Worm (Caenorhabditis elegans) whole organism, early embryonic: ENCODE data around the gene nrps-1.

Experiments used
- B0310.2 ChIP-seq: sonication (generic microtip); optimal IDR thresholded peaks from 2 replicates; lab custom pipeline; 2016; ENCODE audit warnings: mild to moderate bottlenecking, missing genetic modification characterization, missing compliant biosample characterization
- F13C5.2 ChIP-seq: sonication (generic microtip); optimal IDR thresholded peaks from 2 replicates; lab custom pipeline; 2017; ENCODE audit warnings: mild to moderate bottlenecking, missing genetic modification characterization, inconsistent platforms, missing compliant biosample characterization
- aly-1 ChIP-seq: sonication (generic microtip); optimal IDR thresholded peaks from 2 replicates; lab custom pipeline; 2016; ENCODE audit warnings: missing genetic modification characterization, missing compliant biosample characterization
- ama-1 ChIP-seq: fragments of 150-350 bp; optimal IDR thresholded peaks from 2 replicates; lab custom pipeline; 2014
- ceh-13 ChIP-seq: fragments of 200-800 bp; sonication (Bioruptor generic); optimal IDR thresholded peaks from 2 replicates; lab custom pipeline; 2018; ENCODE audit warnings: mild to moderate bottlenecking, missing genetic modification characterization, missing compliant biosample characterization
- ceh-36 ChIP-seq: sonication (generic microtip); optimal IDR thresholded peaks from 2 replicates; lab custom pipeline; 2016; ENCODE audit warnings: missing genetic modification characterization, inconsistent platforms, missing compliant biosample characterization
- ets-7 ChIP-seq: sonication (generic microtip); optimal IDR thresholded peaks from 2 replicates; lab custom pipeline; 2016; ENCODE audit warnings: missing genotype, missing genetic modification characterization, missing compliant biosample characterization
- flt-1 ChIP-seq: fragments of 200-800 bp; sonication (Bioruptor generic); IDR thresholded peaks from 2 replicates; pipeline ENCODE4 v1.3.6; 2022; ENCODE audit warnings: missing genetic modification characterization, missing compliant biosample characterization
- hmbx-1 ChIP-seq: sonication (generic microtip); optimal IDR thresholded peaks from 2 replicates; lab custom pipeline; 2016; ENCODE audit warnings: mild to moderate bottlenecking, missing genetic modification characterization, missing compliant biosample characterization
- hmg-4 ChIP-seq: fragments of 200-800 bp; sonication (Bioruptor generic); optimal IDR thresholded peaks from 2 replicates; lab custom pipeline; 2018; ENCODE audit warnings: mild to moderate bottlenecking, missing genetic modification characterization, missing compliant biosample characterization
- hnd-1 ChIP-seq: sonication (generic microtip); optimal IDR thresholded peaks from 2 replicates; lab custom pipeline; 2016; ENCODE audit warnings: missing genetic modification characterization, missing compliant biosample characterization
- pes-1 ChIP-seq: fragments of 200-800 bp; sonication (Bioruptor generic); IDR thresholded peaks from 2 replicates; pipeline ENCODE4 v1.3.6; 2022; ENCODE audit warnings: missing genetic modification reagents, missing genetic modification characterization, missing compliant biosample characterization
- scrt-1 ChIP-seq: fragments of 200-800 bp; sonication (Bioruptor generic); IDR thresholded peaks from 2 replicates; pipeline ENCODE4 v1.3.6; 2022; ENCODE audit warnings: missing genetic modification characterization, missing compliant biosample characterization
- sea-1 ChIP-seq: fragments of 200-800 bp; sonication (Bioruptor generic); conservative IDR thresholded peaks from 2 replicates; pipeline ENCODE4 v1.3.6; 2022; ENCODE audit warnings: missing genetic modification characterization, missing compliant biosample characterization
- tbx-11 ChIP-seq: fragments of 200-800 bp; sonication (Bioruptor generic); IDR thresholded peaks from 2 replicates; pipeline ENCODE4 v1.3.6; 2022; ENCODE audit warnings: missing genetic modification characterization, missing compliant biosample characterization
- tbx-37 ChIP-seq: fragments of 200-800 bp; sonication (Bioruptor generic); conservative IDR thresholded peaks from 2 replicates; pipeline ENCODE4 v1.3.6; 2022; ENCODE audit warnings: missing genetic modification reagents, missing genetic modification characterization, missing compliant biosample characterization
- tra-4 ChIP-seq: sonication (generic microtip); optimal IDR thresholded peaks from 2 replicates; lab custom pipeline; 2017; ENCODE audit warnings: missing genetic modification characterization, missing compliant biosample characterization

Gene nrps-1

DNA sequence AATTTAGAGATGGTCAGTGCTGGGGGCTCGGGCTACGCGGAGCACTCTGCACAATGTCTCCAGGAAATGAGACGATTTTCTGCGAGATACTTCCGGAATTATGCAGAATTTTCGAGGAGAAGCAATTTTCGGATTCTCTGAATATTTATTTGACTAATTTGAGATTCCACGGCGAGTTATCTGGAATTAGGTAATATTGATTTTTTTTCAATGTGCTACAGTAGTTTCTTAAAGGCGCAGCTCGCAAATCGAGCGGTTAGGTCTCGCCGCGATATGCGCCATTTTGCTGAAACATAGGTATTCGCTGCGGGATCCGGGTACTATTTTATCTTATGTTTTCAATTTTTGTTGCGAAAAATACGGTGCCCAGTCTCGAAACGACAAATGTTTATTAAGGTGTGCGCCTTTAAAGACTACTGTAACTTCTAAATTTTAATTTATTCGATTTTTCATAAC lies at the start of gene nrps-1:
Gene nrps-1 (plus strand): TSS at position 51 of the 456 bp plus-strand sequence.
- TF ChIP-seq tra-4 (tag; lab: Kevin White, UChicago) (no peak), scrt-1 (no peak), B0310.2 (tag; lab: Kevin White, UChicago) (no peak), flt-1 (GFP tag; lab: Robert Waterston, UW) (no peak), hmbx-1 (no peak), ceh-36 (no peak), aly-1 (tag; lab: Kevin White, UChicago) (no peak), pes-1 (GFP tag; lab: Robert Waterston, UW) (no peak), ceh-13 (no peak), sea-1 (GFP tag; lab: Robert Waterston, UW) (no peak), hnd-1 (no peak), ets-7 (tag; lab: Kevin White, UChicago) (no peak), hmg-4 (GFP tag; lab: Kevin White, UChicago) (no peak), ama-1 (lab: Kevin White, UChicago) (no peak), tbx-11 (GFP tag; lab: Robert Waterston, UW) (no peak), tbx-37 (no peak), F13C5.2 (tag; lab: Kevin White, UChicago) (no peak)

DNA sequence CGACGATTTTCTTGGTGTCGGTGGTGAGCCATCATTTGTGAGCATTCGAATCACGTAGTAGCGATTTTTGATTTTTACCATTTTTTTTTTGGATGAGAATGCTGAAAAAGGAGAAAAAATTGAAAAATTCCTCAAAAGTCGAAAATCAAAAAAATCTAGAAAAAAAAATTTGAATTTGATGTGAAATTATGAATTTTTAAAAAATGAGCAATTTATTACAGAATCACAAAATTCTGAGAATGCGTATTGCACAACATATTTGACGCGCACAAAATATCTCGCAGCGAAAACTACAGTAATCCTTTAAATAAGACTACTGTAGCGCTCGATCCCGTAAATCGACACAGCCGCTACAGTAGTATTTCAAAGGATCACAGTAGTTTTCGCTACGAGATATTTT lies 47.2 kb upstream of the nrps-1 start, which contains the start of gene popl-5:
Gene popl-5 (minus strand): TSS at position 101 of the 400 bp plus-strand sequence.
- TF ChIP-seq tbx-11 (GFP tag; lab: Robert Waterston, UW) (no peak), pes-1 (GFP tag; lab: Robert Waterston, UW) (no peak), aly-1 (tag; lab: Kevin White, UChicago) (no peak), ceh-13 (no peak), scrt-1 (no peak), tra-4 (tag; lab: Kevin White, UChicago) (no peak), hmbx-1 (no peak)

DNA sequence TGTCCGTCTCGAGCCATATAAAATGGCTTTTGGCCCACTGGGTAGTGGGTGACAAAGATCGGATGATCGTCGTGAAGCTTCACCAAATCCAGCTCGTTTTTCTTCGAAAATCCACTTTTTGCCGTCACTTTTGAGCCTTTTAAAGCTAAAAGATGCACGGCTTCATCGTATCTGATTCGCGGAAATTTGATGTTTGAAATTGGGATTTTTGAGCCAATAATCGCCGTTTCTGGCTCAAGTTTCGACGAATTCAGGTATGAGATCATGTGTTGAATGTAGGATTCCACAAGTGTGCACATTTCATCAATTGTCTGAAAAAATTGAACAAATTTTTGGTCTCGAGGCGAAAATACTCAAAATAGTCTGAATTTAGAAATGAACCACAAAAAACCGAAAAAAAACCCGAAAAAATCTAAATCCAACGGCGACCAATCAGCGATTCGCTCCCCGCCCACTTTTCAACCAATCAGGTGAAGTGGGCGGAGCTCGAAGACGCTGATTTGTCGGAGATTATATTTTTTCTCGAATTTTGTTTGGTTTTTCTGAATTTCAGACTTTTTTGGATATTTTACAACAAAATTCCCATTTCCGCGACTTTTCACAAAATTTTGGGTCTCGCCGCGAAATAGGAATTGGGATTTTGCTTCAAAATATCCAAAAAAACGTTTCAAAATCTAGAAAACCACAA lies 45.7 kb upstream of the nrps-1 start:
- TF ChIP-seq hnd-1 (no peak), ceh-13 (no peak), tbx-11 (GFP tag; lab: Robert Waterston, UW) (no peak), F13C5.2 (tag; lab: Kevin White, UChicago) (no peak), tbx-37 (no peak), hmbx-1 (no peak)

DNA sequence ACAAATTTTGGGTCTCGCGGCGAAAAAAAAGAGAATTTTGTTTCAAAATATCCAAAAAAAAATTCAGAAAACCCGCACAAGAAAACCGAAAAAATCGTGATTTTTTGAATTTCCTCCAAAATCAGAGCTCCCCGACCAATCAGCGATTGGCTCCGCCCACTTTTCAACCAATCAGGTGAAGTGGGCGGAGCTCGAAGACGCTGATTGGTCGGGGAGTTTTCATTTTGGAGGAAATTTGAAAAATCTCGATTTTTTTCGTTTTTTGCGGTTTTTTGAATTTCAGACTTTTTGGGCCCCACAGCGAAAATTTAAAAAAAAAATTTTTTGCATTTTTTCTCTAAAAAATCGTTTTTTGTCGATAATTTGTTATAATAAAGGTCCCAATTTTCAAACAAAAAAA lies 44.9 kb upstream of the nrps-1 start:
- TF ChIP-seq tbx-37, result no peak
- no peak for TF ChIP-seq pes-1 (GFP tag; lab: Robert Waterston, UW)
- TF ChIP-seq ceh-13, result no peak
- no peak for TF ChIP-seq ceh-36
- TF ChIP-seq sea-1 (GFP tag; lab: Robert Waterston, UW), result no peak

DNA sequence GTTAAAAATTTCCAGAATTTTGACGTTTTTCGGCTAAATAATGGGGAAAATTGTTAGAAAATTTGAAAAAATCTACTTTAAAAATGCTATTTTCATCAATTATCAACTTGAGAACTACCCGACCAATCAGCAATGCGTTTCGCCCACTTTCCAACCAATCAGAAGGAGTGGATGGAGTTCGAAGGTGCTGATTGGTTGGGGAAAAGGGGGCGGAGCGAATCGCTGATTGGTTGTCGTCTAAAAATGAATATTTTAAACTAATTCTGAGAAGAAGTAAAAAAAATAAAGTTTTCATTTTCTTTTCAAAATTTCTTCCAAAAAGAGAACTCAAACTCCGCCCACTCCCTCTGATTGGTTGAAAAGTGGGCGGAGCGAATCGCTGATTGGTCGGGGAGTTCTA lies 44.3 kb upstream of the nrps-1 start:
- TF ChIP-seq tra-4 (tag; lab: Kevin White, UChicago) (no peak), ceh-13 (no peak), flt-1 (GFP tag; lab: Robert Waterston, UW) (no peak), hmbx-1 (no peak)

DNA sequence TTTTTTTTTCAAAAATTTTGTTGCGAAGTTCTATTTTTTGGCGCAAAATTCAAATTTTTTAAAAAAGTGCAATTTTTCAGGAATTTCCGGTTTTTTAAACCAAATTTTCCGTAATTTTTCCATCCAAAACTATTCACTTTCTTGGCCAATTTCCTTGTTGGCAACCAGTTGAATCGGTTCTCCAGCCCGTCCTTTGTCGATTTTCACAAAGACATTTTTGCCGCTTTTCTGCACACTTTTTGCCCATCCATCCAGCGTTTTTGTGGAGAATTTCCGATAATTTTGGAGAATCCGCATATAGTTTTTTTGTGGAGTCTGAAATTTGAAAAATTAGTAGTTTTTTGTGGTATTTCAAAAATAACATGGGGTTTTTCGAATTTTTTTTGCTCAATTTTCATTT lies 42.0 kb upstream of the nrps-1 start:
- TF ChIP-seq ama-1 (lab: Kevin White, UChicago), result no peak
- TF ChIP-seq hmbx-1, result no peak
- TF ChIP-seq tra-4 (tag; lab: Kevin White, UChicago), result no peak
- TF ChIP-seq pes-1 (GFP tag; lab: Robert Waterston, UW), result no peak
- no peak for TF ChIP-seq aly-1 (tag; lab: Kevin White, UChicago)
- no peak for TF ChIP-seq hnd-1
- TF ChIP-seq ceh-13, result no peak
- TF ChIP-seq ceh-36, result no peak
- TF ChIP-seq B0310.2 (tag; lab: Kevin White, UChicago), result no peak
- no peak for TF ChIP-seq tbx-37
- no peak for TF ChIP-seq flt-1 (GFP tag; lab: Robert Waterston, UW)
- no peak for TF ChIP-seq F13C5.2 (tag; lab: Kevin White, UChicago)
- no peak for TF ChIP-seq ets-7 (tag; lab: Kevin White, UChicago)
- no peak for TF ChIP-seq scrt-1
- no peak for TF ChIP-seq tbx-11 (GFP tag; lab: Robert Waterston, UW)
- TF ChIP-seq hmg-4 (GFP tag; lab: Kevin White, UChicago), result no peak

DNA sequence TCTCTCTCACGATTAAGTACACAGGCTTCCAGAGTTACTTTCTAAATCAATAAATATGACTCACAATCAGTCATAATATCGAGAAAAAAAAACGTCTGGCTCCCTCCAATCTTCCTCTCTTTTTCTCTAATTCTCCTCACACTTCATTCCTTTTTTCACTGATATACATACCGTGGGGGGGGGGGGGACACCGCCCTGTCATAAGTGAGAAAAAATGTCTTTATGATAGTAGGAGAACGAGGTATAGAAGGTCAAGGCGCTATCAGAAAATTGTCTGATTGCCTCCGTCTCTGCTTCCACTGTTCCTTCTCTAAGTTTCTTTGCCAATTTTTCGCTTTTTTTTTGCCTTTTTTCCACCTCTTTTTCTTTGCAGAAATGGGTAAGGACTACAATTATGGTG lies 38.0 kb upstream of the nrps-1 start, which contains the start of gene Y66D12A.24:
Gene Y66D12A.24 (plus strand): TSS at position 370 of the 400 bp plus-strand sequence.
- TF ChIP-seq hmbx-1 (no peak), scrt-1 (no peak), ama-1 (lab: Kevin White, UChicago) (no peak), pes-1 (GFP tag; lab: Robert Waterston, UW) (no peak), flt-1 (GFP tag; lab: Robert Waterston, UW) (no peak), tbx-37 (no peak), tbx-11 (GFP tag; lab: Robert Waterston, UW) (no peak), ceh-36 (no peak), sea-1 (GFP tag; lab: Robert Waterston, UW) (no peak), tra-4 (tag; lab: Kevin White, UChicago) (no peak), ceh-13 (no peak), ets-7 (tag; lab: Kevin White, UChicago) (no peak), B0310.2 (tag; lab: Kevin White, UChicago) (no peak), hnd-1 (no peak), F13C5.2 (tag; lab: Kevin White, UChicago) (no peak), hmg-4 (GFP tag; lab: Kevin White, UChicago) (no peak), aly-1 (tag; lab: Kevin White, UChicago) (no peak)

DNA sequence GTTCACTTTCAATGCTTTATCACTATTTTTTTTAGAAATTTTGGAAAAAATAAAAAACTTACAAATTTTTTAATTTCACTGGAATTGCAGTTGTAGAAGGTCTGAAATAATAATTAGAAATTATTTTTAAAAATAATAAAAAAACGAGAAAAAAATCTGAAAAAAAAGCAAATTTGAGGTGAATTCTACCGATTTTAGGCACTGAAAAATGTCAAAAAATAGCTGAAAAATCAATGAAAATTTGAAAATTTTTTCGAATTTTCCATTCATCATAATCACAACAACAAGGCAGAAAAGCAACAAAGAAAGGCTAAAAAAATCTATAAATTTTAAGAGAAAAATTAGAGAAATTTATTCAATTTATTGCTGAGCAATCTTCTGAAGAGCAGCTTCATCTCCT lies 33.8 kb upstream of the nrps-1 start, which contains the start of gene nars-2:
Gene nars-2 (minus strand): TSS at position 101 of the 400 bp plus-strand sequence.
- TF ChIP-seq hnd-1 (no peak), sea-1 (GFP tag; lab: Robert Waterston, UW) (no peak), ceh-13 (no peak), tbx-11 (GFP tag; lab: Robert Waterston, UW) (no peak), B0310.2 (tag; lab: Kevin White, UChicago) (no peak), ceh-36 (no peak), ets-7 (tag; lab: Kevin White, UChicago) (no peak), hmg-4 (GFP tag; lab: Kevin White, UChicago) (no peak), tbx-37 (no peak), pes-1 (GFP tag; lab: Robert Waterston, UW) (no peak), F13C5.2 (tag; lab: Kevin White, UChicago) (no peak), tra-4 (tag; lab: Kevin White, UChicago) (no peak), ama-1 (lab: Kevin White, UChicago) (no peak), scrt-1 (no peak), aly-1 (tag; lab: Kevin White, UChicago) (no peak), hmbx-1 (no peak), flt-1 (GFP tag; lab: Robert Waterston, UW) (no peak)
